Fruit fly (Drosophila melanogaster): ENCODE measurements around the gene CG42470.

CG42470 gene

DNA sequence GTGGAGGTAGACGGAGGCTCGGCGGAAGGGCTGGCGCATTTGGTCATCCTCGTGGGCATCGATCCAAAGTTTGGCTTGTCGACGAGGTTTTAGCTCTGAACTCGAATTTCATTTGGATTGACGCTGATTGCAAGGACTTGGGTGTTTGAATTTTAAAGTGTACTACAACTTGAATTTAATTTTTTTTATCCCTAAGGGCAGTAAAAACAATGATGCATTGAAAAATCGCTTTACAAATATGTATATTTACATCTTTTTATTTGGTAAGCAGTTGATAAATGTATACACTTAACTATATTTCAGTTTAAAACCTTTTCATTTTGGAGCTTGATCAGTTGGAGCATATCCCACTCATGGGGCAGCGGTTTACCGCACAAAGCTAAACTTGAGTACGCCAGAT, 38.9 kb upstream of the CG42470 start, which contains the start of gene Tsp33B:
TSS of gene Tsp33B (minus strand) at position 101 of the 400 bp plus-strand sequence.
- TF ChIP-seq CG10654 (GFP tag; optimal IDR thresholded peaks at IDR 0.05) (no peak), Pdp1 (GFP tag; optimal IDR thresholded peaks at IDR 0.05) (no peak), CG15696 (tag; optimal IDR thresholded peaks at IDR 0.05) (no peak), CG17912 (GFP tag; optimal IDR thresholded peaks at IDR 0.05) (no peak), en (GFP tag; optimal IDR thresholded peaks at IDR 0.05) (no peak), CG7963 (GFP tag; IDR thresholded peaks at IDR 0.05; ENCODE audit: partially characterized antibody) (no peak), ken (GFP tag; IDR thresholded peaks at IDR 0.05) (no peak)

DNA sequence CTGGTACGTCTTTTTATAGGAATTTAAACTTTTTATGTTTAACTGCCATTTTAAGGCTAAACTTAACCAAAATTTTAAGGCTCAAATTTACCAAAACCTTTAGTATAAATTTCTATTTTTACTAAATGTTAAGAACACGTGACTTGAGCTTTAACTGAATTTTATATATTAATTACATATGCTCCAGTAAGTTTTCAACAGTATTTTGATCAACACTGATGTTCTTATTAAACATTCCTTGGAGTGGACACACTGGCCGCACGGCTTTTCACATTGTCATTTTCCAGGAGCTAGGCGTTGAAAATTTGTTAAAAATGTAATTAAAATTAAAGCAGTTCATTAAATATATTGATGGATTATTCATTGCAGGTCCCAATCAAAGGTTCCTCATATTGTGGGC, 36.3 kb upstream of the CG42470 start, which contains the start of gene CG14932:
TSS of gene CG14932 (plus strand) at position 230 of the 400 bp plus-strand sequence.
- TF ChIP-seq CG30020 (tag; optimal IDR thresholded peaks at IDR 0.05) = no peak
- no peak for TF ChIP-seq Chrac-16 (GFP tag; optimal IDR thresholded peaks at IDR 0.05)
- TF ChIP-seq CG32772 (GFP tag; IDR thresholded peaks at IDR 0.05) = no peak
- TF ChIP-seq crc (GFP tag; optimal IDR thresholded peaks at IDR 0.05) = no peak
- no peak for TF ChIP-seq Doc3 (GFP tag; IDR thresholded peaks at IDR 0.05; ENCODE audit: partially characterized antibody)
- TF ChIP-seq CG32532 (GFP tag; IDR thresholded peaks at IDR 0.05) = no peak
- TF ChIP-seq CG10267 (tag; optimal IDR thresholded peaks at IDR 0.05) = peak; percentile 24
- no peak for TF ChIP-seq CG4617 (GFP tag; optimal IDR thresholded peaks at IDR 0.05; ENCODE audit: borderline replicate concordance)
- TF ChIP-seq CG11398 (GFP tag; optimal IDR thresholded peaks at IDR 0.05) = no peak
- no peak for TF ChIP-seq gcm2 (GFP tag; optimal IDR thresholded peaks at IDR 0.05)
- TF ChIP-seq CG15601 (tag; optimal IDR thresholded peaks at IDR 0.05) = no peak
- TF ChIP-seq pzg (GFP tag; optimal IDR thresholded peaks at IDR 0.05) = no peak
- no peak for TF ChIP-seq Sox102F (GFP tag; optimal IDR thresholded peaks at IDR 0.05)
- TF ChIP-seq stwl (tag; optimal IDR thresholded peaks at IDR 0.05) = peak; percentile 39
- TF ChIP-seq Ssrp (tag; optimal IDR thresholded peaks at IDR 0.05) = no peak
- TF ChIP-seq CG2678 (tag; optimal IDR thresholded peaks at IDR 0.05) = no peak
- peak; percentile 95 for TF ChIP-seq CG14710 (tag; optimal IDR thresholded peaks at IDR 0.05)
- no peak for TF ChIP-seq CG7745 (tag; optimal IDR thresholded peaks at IDR 0.05)
- no peak for TF ChIP-seq vvl (GFP tag; IDR thresholded peaks at IDR 0.05)
- TF ChIP-seq mld (GFP tag; IDR thresholded peaks at IDR 0.05; ENCODE audit: partially characterized antibody) = no peak
- TF ChIP-seq bigmax (GFP tag; optimal IDR thresholded peaks at IDR 0.05) = no peak
- no peak for TF ChIP-seq ftz-f1 (GFP tag; optimal IDR thresholded peaks at IDR 0.05)
- TF ChIP-seq org-1 (GFP tag; optimal IDR thresholded peaks at IDR 0.05) = no peak
- no peak for TF ChIP-seq emc (GFP tag; optimal IDR thresholded peaks at IDR 0.05)
- TF ChIP-seq sima (GFP tag; optimal IDR thresholded peaks at IDR 0.05) = no peak
- no peak for TF ChIP-seq Hr51 (GFP tag; optimal IDR thresholded peaks at IDR 0.05)
- no peak for TF ChIP-seq nmo (GFP tag; optimal IDR thresholded peaks at IDR 0.05)

DNA sequence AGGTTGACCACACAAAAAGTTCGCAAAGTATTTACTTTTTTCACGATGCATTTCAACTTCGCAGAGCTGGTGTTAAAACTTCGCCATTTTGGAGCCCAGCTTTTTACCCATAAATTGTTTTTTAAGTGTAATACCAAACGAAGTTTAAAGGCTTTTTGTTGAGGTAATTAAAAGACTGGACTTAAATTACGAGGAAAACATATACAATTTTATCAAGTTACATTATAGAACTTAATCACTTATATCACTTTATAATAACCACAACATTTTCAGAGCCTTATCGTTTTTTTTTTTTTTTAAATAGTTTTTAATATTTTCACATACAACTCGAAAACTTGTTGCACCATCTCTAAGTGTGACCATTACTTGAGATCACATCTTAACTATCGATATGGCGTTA, 34.7 kb upstream of the CG42470 start, which contains the start of gene CG14931:
TSS of gene CG14931 (plus strand) at position 301 of the 400 bp plus-strand sequence.
- TF ChIP-seq CG30431 (GFP tag; optimal IDR thresholded peaks at IDR 0.05) (no peak), CG10979 (tag; optimal IDR thresholded peaks at IDR 0.05) (no peak), Ets65A (GFP tag) (no peak), TFAM (GFP tag; optimal IDR thresholded peaks at IDR 0.05) (no peak), fd96Cb (tag; optimal IDR thresholded peaks at IDR 0.05) (no peak), ham (GFP tag; IDR thresholded peaks at IDR 0.05) (no peak), gfzf (GFP tag; optimal IDR thresholded peaks at IDR 0.05) (no peak), vvl (GFP tag; IDR thresholded peaks at IDR 0.05) (no peak), E2f1 (GFP tag; IDR thresholded peaks at IDR 0.05) (no peak), Sox100B (GFP tag; optimal IDR thresholded peaks at IDR 0.05) (no peak), Ada2b (GFP tag; IDR thresholded peaks at IDR 0.05) (no peak), wdn (GFP tag; IDR thresholded peaks at IDR 0.05) (no peak), CG18599 (GFP tag; optimal IDR thresholded peaks at IDR 0.05) (no peak), CG14710 (tag; optimal IDR thresholded peaks at IDR 0.05) (no peak), tup (GFP tag; optimal IDR thresholded peaks at IDR 0.05) (no peak), Ssrp (tag; optimal IDR thresholded peaks at IDR 0.05) (no peak), CG13624 (GFP tag; optimal IDR thresholded peaks at IDR 0.05) (no peak), gro (GFP tag; optimal IDR thresholded peaks at IDR 0.05) (no peak), CG4424 (GFP tag; optimal IDR thresholded peaks at IDR 0.05) (no peak)

Data from whole organism, embryonic.